Fruit fly (Drosophila melanogaster) whole organism, larva: ENCODE data around the gene Edem1.

ENCODE experiments used
- noc ChIP-seq: fragments of 200-800 bp; sonication (Bioruptor generic); optimal IDR thresholded peaks from 3 replicates; lab custom pipeline; 2019; ENCODE audit warnings: missing biosample characterization, mild to moderate bottlenecking, missing genetic modification characterization, moderate library complexity

Edem1 gene

DNA sequence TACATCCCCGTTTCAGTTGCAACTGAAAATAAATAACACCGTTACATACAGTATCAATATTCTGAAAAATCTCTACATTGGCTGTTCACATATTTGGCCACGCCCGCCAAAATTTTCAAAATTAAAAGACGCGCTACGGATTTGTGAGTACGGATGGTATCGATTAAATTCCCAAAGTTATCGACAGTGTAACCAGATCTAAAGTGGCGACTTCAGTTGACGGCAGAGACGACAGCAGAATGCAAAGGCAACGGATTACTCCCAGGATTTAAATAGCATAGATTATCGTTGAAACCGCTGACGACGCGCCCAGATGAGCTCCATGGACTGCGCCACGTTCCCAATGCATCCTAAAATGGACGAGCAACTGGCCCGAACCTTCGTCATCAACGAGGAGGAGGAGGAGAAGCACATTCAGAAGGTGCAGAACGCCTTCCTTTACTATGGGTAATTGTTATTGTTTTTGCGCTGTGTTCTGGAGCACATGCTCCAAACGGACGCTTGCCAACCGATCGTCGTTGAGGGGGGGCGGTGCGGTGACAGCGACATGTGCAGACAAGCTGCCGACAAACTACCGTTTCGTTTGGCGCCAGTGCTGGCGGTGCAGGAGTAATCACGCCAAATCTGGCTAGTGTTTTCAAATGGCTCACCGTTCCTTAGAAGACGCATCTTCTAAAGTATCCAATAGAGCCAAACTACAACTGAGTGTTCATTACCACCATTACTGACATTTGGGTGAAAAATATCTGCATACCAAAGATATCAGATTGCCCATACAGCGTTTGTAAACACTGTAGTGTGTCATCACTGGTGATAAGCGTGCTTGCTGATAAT lies 19.1 kb upstream of the Edem1 start, which contains the start of gene CG11596:
CG11596 (plus strand) TSS at position 211 of the 834 bp plus-strand sequence.
- TF ChIP-seq noc, result peak; percentile 35

DNA sequence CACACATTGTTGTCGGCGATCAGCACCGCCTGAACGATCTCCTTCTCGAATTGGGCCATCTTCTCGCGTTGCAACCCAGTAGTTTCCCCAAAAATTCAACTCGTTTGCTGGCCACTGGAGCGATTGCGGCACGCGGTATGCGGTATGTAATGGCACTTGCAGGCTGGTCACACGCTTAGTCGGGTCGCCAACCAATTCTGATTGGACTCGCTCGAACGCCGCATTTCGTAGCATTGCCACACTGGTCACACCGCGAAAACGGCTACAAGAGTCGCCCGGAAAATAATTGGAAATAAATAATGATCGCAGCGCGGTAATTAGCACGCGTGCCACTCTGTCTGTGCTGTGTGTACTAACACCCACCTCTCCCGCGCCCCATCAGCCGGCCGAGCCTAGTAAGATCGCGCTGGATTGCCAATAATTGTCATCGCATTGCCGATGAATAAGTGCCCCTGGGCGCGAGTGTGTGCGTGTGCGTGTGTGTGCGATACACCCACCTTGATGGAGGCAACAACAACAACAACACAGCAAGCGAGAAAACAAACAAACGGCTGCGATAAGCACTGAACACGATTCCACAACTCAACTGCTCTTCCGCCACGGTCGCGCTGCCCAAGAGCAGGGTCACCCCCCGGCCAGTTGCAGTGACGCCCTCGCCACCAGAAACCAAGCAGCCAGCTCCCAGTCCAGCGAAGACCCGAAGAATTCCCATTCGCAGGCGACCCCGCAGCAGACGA lies 14.3 kb upstream of the Edem1 start, which contains the start of the genes eIF2Bepsilon and Ocrl:
eIF2Bepsilon (minus strand) TSS at position 110 of the 737 bp plus-strand sequence.
Ocrl (plus strand) TSS at position 217 of the 737 bp plus-strand sequence.
- TF ChIP-seq noc, result no peak

DNA sequence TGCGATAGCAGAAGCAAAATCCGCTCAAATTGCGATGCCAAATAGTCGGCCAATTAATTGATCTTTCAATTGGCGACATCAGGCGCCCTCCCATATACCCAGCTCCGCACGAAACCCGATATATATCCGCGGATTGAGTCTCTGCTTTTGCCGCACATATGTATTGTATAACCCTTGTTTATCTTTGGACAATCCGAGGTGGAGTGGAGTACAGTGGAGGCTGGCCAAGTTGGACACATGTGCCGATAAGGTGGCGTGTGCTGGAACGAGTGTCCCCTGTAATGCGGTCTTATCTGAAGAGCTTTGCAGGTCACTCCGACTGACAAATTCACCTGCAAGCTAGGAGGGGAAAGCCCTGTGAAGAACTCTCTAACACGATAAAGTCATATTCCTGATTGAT lies 906 bp upstream of the Edem1 start:
- TF ChIP-seq noc, result no peak

DNA sequence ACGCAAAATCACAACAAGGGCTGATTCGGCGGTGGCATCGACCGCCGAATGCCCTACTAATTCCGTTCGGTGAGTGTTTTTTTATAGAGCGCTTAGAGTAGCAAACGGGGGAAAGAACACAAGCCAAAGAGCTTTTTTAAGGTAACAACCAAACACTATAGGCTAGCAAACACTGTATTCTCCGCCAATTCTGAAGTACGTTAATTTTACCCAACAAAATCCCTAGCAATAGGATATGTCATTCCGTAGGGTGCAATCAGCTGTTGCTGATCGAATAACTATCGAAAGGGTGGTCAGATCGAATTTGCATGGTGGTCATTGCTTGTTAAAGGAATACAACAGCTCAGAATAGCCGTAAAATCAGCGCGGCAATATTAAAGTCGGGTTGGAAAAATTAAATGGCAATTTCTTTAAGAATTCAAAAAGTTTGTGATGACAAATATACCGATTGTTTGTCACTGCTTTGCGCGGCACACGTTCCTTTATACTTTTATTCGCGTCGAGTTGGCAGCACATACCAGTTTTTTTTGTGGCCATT lies 831 bp downstream of the Edem1 start, which contains the start of gene mip130:
mip130 (plus strand) TSS at position 513 of the 538 bp plus-strand sequence.
- peak; percentile 71 for TF ChIP-seq noc

DNA sequence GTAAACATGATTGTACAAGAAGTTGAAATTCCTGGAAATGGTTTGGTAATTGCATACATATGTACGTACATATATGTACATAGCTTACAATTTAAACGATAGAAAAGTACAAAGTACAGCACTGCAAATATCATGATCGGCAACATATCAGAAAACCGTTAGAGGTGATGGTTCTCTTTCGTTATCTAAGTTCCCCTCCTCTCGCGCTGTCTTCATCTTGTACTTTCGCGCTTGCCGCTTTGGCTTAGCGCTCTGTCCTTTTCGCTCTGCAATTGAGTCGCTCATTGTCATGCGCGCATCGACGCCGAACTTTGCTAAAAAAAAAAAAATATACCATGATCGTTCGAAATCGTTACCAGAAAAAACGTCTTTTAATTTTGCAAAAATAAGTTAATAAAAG lies 4.7 kb downstream of the Edem1 start:
- no peak for TF ChIP-seq noc

DNA sequence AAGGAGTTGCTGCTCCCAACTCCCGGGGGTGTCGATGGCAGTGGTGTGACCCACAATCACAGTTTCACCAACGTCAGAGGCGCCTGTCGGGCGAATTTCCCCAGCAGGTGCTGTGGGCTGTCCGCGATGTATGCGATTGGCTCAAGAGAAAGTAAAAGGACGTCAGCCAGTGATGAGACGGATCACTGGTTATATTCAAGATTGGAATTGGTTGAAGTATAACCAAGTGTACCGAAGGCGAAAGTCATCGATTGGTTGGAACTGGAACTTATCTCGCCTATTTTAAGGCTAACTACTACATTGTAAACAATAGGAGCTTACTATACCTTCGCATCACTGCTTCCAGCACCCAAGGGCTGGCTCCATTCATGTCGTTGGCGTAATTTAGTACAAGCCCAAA lies 5.5 kb downstream of the Edem1 start, which contains the start of gene CG32801:
CG32801 (minus strand) TSS at position 101 of the 400 bp plus-strand sequence.
- no peak for TF ChIP-seq noc

DNA sequence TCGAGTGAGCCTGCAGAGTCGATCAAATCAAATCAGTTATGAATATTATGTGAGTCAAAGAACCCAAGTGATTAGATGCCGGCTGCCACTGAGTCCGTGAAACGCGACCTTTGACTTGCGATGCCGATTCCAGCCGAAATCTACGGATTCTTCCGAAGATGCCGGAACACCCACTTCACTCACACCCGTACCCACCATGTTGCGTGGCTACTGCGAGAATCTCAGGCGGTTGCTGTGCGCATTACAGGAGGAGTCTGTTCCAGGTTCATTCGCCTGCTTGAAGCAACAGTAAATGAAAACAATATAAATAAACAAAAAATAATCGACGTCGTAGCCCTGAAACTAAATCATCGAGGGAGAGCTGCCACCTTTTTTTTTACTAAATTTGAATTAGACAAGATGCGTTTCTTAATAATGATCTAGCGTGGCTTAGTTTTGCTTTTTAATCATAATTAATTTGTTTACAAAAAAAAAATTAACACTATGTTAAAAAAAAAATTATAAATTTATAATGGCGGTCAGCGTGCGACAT lies 7.0 kb downstream of the Edem1 start, which contains the start of gene Ldaf1:
Ldaf1 (minus strand) TSS at position 307 of the 532 bp plus-strand sequence.
- no peak for TF ChIP-seq noc

DNA sequence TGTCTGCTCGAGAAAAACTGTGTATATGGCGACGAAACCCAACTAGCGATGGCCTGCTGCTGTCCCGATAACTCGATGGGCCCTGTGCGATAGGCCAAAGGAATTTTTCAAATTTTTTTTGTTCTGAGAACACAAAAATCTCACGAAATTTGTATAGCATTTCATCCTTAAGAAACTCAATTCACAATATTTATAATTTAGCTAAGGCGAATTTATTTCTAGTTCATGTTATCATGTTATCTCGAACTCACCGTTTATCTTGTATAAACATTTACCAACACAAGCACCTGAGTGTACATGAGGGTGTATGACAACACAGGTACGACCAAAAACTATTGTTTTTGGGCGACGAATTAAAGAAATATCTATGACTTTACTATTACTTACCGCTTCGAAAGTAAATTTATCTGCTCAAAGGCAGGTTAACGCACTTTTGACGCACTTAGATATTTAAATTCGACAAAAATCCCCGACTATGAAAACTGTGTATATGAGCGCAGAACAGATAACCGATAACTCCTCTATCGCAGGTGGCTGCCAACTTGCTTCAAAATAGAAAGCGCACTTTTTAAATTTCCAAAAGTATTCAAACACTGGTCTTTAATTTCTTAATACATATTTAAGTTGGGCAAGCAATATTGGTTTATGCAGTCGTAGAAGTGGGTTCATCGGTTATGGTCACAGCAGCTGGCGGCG lies 8.4 kb downstream of the Edem1 start, which contains the start of gene arm:
arm (minus strand) TSS at position 524 of the 696 bp plus-strand sequence.
- TF ChIP-seq noc, result peak; percentile 26

DNA sequence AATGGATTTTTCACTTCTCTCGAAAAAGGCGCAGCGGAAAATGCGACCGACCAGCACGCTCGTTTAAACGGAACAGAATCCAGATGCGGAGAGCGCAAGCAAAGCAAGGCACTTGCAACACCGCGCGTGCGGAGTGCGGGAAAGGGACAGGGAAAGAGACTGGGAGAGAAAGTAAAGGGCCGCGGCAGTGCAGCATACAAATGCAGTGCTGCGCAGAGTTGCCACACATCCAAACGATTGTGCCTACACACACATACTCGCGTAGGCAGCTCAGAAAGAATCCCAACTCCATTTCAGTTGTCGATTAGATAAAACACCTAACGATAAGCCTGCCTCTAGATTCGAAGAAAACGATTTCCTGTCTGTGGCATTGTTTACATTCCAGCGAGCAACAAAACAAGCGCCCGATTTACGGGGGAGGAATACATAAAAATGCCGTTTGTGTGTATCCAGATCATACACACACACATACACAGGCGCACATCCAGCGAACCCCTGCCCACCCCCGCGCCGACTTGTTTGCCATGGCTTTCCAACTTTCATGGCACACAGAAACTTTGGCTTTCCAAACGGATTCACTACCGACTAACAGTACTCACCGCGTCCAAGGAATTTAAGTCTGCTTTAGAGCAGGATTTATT lies 9.1 kb downstream of the Edem1 start:
- no peak for TF ChIP-seq noc

DNA sequence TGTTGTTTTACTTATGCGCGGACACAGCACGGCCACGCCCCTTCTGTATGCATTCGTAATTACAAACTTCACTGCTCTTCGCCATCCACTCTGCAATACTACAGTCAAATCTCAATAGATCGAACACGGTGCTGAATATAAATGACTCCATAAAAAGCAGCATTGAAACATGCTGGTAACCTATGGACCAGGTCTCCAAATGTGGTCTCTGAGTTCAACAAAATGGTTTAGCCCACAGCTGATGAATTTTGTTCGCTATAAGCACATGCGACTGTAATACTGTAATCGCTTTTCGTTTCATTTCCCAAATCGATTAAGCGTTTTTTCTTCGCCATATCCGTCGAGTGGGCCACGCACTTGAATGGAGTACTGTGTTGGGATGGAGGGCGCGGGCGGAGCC lies 11.2 kb downstream of the Edem1 start:
- no peak for TF ChIP-seq noc

DNA sequence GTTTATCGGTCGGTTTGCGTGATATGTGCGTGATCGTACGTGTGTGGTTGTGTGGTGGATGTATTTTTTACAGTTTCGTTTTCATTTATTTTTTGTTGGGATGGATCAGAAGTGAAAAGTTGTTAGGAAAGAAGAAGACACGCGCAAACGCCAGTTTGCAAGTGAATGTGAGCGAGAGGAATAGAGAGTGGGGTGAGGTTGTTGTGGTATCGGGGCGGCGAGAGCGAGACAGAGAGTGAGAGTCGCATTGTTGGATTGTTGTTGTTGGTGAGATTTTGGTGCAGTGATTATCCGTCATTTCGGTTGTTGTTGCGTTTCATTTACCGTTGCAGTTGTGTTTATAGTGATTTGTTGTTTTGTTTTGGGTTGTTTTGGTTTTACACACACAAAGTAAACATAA lies 15.1 kb downstream of the Edem1 start:
- TF ChIP-seq noc, result no peak

DNA sequence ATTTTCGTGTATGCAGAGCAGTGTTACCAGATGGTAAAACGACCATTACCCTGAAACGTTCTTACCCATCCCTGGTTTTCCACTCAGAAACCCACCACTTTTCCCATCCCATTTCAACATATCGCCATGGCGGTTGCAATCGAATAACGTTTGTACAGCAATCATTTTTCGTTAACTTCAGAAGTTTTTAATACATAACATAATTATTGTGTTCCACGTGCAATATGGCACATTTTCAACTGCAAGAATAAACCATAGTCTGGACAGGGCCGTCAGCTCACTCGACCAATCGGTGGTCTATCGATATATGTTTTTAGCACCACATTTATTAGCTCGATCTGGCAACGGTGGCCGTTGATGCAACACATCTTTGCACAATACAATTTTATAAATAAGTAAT lies 18.7 kb downstream of the Edem1 start, which contains the start of the genes trr and mRpL16:
trr (minus strand) TSS at position 25 of the 400 bp plus-strand sequence.
mRpL16 (plus strand) TSS at position 331 of the 400 bp plus-strand sequence.
- no peak for TF ChIP-seq noc

DNA sequence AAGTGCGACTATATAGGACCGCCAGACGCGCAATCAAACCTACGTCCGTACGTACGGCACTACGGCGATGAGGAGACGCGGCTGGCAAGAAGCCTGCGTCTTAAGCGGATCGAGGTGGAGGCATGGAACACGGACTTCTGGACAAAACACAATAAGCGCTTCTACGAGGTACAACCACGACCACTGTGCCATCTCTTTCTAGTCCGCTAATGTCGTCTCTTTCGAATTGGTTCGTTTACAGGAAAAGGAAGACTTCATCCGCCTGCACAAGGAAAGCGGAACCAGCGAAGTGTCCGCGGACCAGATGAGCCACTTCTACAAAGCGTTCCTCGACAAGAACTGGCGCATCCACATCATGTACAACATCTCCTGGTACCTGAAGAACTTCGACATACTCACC lies 27.8 kb downstream of the Edem1 start:
- TF ChIP-seq noc, result no peak

DNA sequence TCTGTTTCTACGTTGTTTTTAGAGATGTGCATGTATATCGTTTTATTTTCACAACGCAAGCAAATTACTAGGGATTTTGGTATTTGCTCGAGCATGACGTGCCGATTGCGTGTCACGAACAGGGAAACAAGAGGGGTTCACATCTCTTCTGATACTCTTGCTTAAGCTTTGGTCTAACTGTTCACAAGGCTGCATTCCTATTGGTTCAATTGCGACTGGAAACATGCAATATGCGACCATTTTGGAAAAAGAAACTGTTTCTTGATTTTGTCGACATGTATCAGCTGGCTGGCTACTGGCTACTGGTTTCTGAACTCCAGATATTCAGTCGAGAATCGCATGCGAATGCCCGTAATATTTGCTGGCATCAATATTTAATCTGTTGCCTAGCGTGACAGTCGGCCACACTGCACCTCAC lies 28.5 kb downstream of the Edem1 start, which contains the start of gene Coa8:
Coa8 (plus strand) TSS at position 144 of the 418 bp plus-strand sequence.
- TF ChIP-seq noc, result peak; percentile 47

DNA sequence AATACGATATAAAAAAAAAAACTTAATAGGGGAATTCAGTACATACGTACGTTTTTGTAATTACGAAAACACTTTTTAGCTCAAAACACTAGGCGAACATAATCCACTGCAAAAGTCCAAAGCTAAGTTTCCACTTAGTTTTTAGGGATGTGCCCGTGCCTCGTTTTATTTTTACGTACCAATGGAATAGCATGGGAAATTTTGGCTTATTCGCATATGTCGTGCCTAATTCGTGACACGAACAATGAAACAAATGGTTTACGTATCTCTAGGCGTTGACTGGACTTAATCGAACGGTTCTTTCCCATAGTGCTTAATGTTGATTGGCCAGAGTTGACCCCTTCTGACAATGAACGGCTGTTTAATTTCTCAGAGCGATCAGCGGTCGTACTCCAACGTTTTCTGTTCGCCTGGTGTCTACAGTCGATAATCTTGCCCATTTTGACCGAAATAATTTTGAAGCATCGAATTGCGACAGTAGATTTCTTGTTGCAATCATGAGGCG lies 29.0 kb downstream of the Edem1 start, which contains the start of gene CG14818:
CG14818 (minus strand) TSS at position 169 of the 505 bp plus-strand sequence.
- peak; percentile 72 for TF ChIP-seq noc
